Fruit fly (Drosophila melanogaster) whole organism, embryonic: ENCODE measurements around the gene GIIIspla2.

ENCODE experiments used
- ATbp ChIP-seq: fragments of 200-800 bp; sonication (Bioruptor generic); optimal IDR thresholded peaks from 2 replicates; lab custom pipeline; 2017; ENCODE audit warnings: missing biosample characterization, mild to moderate bottlenecking, missing genetic modification characterization, missing genetic modification reagents
- Aef1 ChIP-seq: fragments of 200-800 bp; sonication (Bioruptor generic); IDR thresholded peaks from 3 replicates; pipeline ENCODE4 v1.3.6; 2022; ENCODE audit warnings: missing biosample characterization, missing genetic modification characterization
- Atf-2 ChIP-seq: fragments of 200-800 bp; sonication (Bioruptor generic); optimal IDR thresholded peaks from 2 replicates; lab custom pipeline; 2016; ENCODE audit warnings: missing biosample characterization, missing genetic modification characterization
- CG11085 ChIP-seq: fragments of 200-800 bp; sonication (Bioruptor generic); IDR thresholded peaks from 2 replicates; pipeline ENCODE4 v1.3.6; 2022; ENCODE audit warnings: missing biosample characterization, missing genetic modification characterization
- CG12219 ChIP-seq: fragments of 200-800 bp; sonication (Bioruptor generic); optimal IDR thresholded peaks from 3 replicates; lab custom pipeline; 2018; ENCODE audit warnings: missing biosample characterization, mild to moderate bottlenecking, missing genetic modification characterization
- CG13296 ChIP-seq: fragments of 200-800 bp; sonication (Bioruptor generic); optimal IDR thresholded peaks from 3 replicates; lab custom pipeline; 2018; ENCODE audit warnings: missing biosample characterization, mild to moderate bottlenecking, missing genetic modification characterization
- CG14441 ChIP-seq: fragments of 200-800 bp; sonication (Bioruptor generic); IDR thresholded peaks from 2 replicates; pipeline ENCODE4 v1.3.6; 2022; ENCODE audit warnings: missing biosample characterization, missing genetic modification characterization
- CG15073 ChIP-seq: fragments of 200-800 bp; sonication (Bioruptor generic); optimal IDR thresholded peaks from 2 replicates; lab custom pipeline; 2016; ENCODE audit warnings: missing biosample characterization, missing genetic modification characterization
- CG1602 ChIP-seq: fragments of 200-800 bp; sonication (Bioruptor generic); optimal IDR thresholded peaks from 3 replicates; lab custom pipeline; 2016; ENCODE audit warnings: missing biosample characterization, missing genetic modification characterization
- CG16863 ChIP-seq: fragments of 200-800 bp; sonication (Bioruptor generic); optimal IDR thresholded peaks from 3 replicates; lab custom pipeline; 2016; ENCODE audit warnings: missing biosample characterization, missing genetic modification characterization
- CG18476 ChIP-seq: fragments of 200-800 bp; sonication (Bioruptor generic); optimal IDR thresholded peaks from 2 replicates; lab custom pipeline; 2016; ENCODE audit warnings: missing biosample characterization, mild to moderate bottlenecking, missing genetic modification characterization
- CG18764 ChIP-seq: fragments of 200-800 bp; sonication (Bioruptor generic); optimal IDR thresholded peaks from 3 replicates; lab custom pipeline; 2016; ENCODE audit warnings: missing biosample characterization, missing genetic modification characterization
- CG2712 ChIP-seq: fragments of 200-800 bp; optimal IDR thresholded peaks from 3 replicates; lab custom pipeline; 2019; ENCODE audit warnings: missing biosample characterization, mild to moderate bottlenecking, missing genetic modification characterization, moderate library complexity
- CG4707 ChIP-seq: fragments of 200-800 bp; sonication (Bioruptor generic); optimal IDR thresholded peaks from 2 replicates; lab custom pipeline; 2018; ENCODE audit warnings: missing biosample characterization, mild to moderate bottlenecking, missing genetic modification characterization, moderate library complexity
- CG5180 ChIP-seq: fragments of 200-800 bp; sonication (Bioruptor generic); optimal IDR thresholded peaks from 3 replicates; lab custom pipeline; 2017; ENCODE audit warnings: missing biosample characterization, missing genetic modification characterization, mild to moderate bottlenecking, moderate library complexity, missing genetic modification reagents
- CG6791 ChIP-seq: fragments of 200-800 bp; sonication (Bioruptor generic); IDR thresholded peaks from 3 replicates; pipeline ENCODE4 v1.3.6; 2022; ENCODE audit warnings: missing biosample characterization, missing genetic modification characterization; ENCODE audit not compliant: partially characterized antibody
- CG7963 ChIP-seq: fragments of 200-800 bp; sonication (Bioruptor generic); IDR thresholded peaks from 3 replicates; pipeline ENCODE4 v1.3.6; 2022; ENCODE audit warnings: missing biosample characterization, missing genetic modification characterization; ENCODE audit not compliant: partially characterized antibody
- CG9215 ChIP-seq: fragments of 200-800 bp; sonication (Bioruptor generic); IDR thresholded peaks from 2 replicates; pipeline ENCODE4 v1.3.6; 2022; ENCODE audit warnings: missing biosample characterization, missing genetic modification characterization
- D ChIP-seq, 2 experiments: fragments of 200-800 bp in 1 of 2; fragments of >200 bp in 1 of 2; sonication (Bioruptor generic) in 1 of 2; optimal IDR thresholded peaks; 2 replicates in 1 of 2; 3 replicates in 1 of 2; lab custom pipeline; 2017; ENCODE audit warnings: mild to moderate bottlenecking in 1 of 2, missing biosample characterization in 1 of 2, missing genetic modification characterization in 1 of 2, missing genetic modification reagents in 1 of 2
- D19A ChIP-seq: fragments of 200-800 bp; optimal IDR thresholded peaks from 3 replicates; lab custom pipeline; 2019; ENCODE audit warnings: missing biosample characterization, mild to moderate bottlenecking, missing genetic modification characterization, moderate library complexity
- Dip3 ChIP-seq: fragments of 200-800 bp; sonication (Bioruptor generic); optimal IDR thresholded peaks from 3 replicates; lab custom pipeline; 2016; ENCODE audit warnings: missing biosample characterization, missing genetic modification characterization
- Eip74EF ChIP-seq, 2 experiments: fragments of 200-800 bp in 1 of 2; fragments of >200 bp in 1 of 2; sonication (Bioruptor generic) in 1 of 2; optimal IDR thresholded peaks; 2 replicates each; lab custom pipeline; 2017 to 2019; ENCODE audit warnings: missing biosample characterization in 2 of 2, missing genetic modification characterization in 2 of 2, mild to moderate bottlenecking in 1 of 2, moderate library complexity in 1 of 2
- Hey ChIP-seq: fragments of 200-800 bp; sonication (Bioruptor generic); optimal IDR thresholded peaks from 3 replicates; lab custom pipeline; 2018; ENCODE audit warnings: missing biosample characterization, mild to moderate bottlenecking, missing genetic modification characterization
- Hr39 ChIP-seq: fragments of >200 bp; optimal IDR thresholded peaks from 2 replicates; lab custom pipeline; 2017
- Hr78 ChIP-seq, 2 experiments: fragments of 200-800 bp in 1 of 2; fragments of >200 bp in 1 of 2; sonication (Bioruptor generic) in 1 of 2; optimal IDR thresholded peaks; 2 replicates each; lab custom pipeline; 2017 to 2019; ENCODE audit warnings: missing biosample characterization in 2 of 2, missing genetic modification characterization in 2 of 2, mild to moderate bottlenecking in 1 of 2, moderate library complexity in 1 of 2
- Nf-YA ChIP-seq: fragments of 200-800 bp; sonication (Bioruptor generic); IDR thresholded peaks from 2 replicates; pipeline ENCODE4 v1.3.6; 2022; ENCODE audit warnings: missing biosample characterization, missing genetic modification characterization
- Opbp ChIP-seq: fragments of 200-800 bp; sonication (Bioruptor generic); IDR thresholded peaks from 3 replicates; pipeline ENCODE4 v1.3.6; 2022; ENCODE audit warnings: missing biosample characterization, missing genetic modification characterization; ENCODE audit not compliant: partially characterized antibody
- Sox102F ChIP-seq: fragments of 200-800 bp; sonication (Bioruptor generic); optimal IDR thresholded peaks from 2 replicates; lab custom pipeline; 2018; ENCODE audit warnings: missing biosample characterization, mild to moderate bottlenecking, missing genetic modification characterization, moderate library complexity
- br ChIP-seq: fragments of >200 bp; optimal IDR thresholded peaks from 2 replicates; lab custom pipeline; 2017
- bsh ChIP-seq, 2 experiments: fragments of 200-800 bp; sonication (Bioruptor generic); optimal IDR thresholded peaks; 2 replicates each; lab custom pipeline; 2017 to 2018; ENCODE audit warnings: mild to moderate bottlenecking in 2 of 2, missing biosample characterization in 2 of 2, missing genetic modification characterization in 2 of 2, moderate library complexity in 1 of 2
- cad ChIP-seq: fragments of >200 bp; optimal IDR thresholded peaks from 2 replicates; lab custom pipeline; 2017; ENCODE audit warnings: missing biosample characterization, missing genetic modification characterization
- crc ChIP-seq: fragments of 200-800 bp; sonication (Bioruptor generic); optimal IDR thresholded peaks from 2 replicates; lab custom pipeline; 2016; ENCODE audit warnings: missing biosample characterization, missing genetic modification characterization
- dpn ChIP-seq, 2 experiments: fragments of 200-800 bp; sonication (Bioruptor generic); optimal IDR thresholded peaks; 3 replicates each; lab custom pipeline; 2016; ENCODE audit warnings: missing biosample characterization in 2 of 2, missing genetic modification characterization in 2 of 2
- dysf ChIP-seq: fragments of 200-800 bp; sonication (Bioruptor generic); IDR thresholded peaks from 3 replicates; pipeline ENCODE4 v1.3.6; 2022; ENCODE audit warnings: missing biosample characterization, missing genetic modification characterization
- eyg ChIP-seq: fragments of 200-800 bp; sonication (Bioruptor generic); optimal IDR thresholded peaks from 3 replicates; lab custom pipeline; 2016; ENCODE audit warnings: missing biosample characterization, missing genetic modification characterization
- gce ChIP-seq: fragments of 200-800 bp; sonication (Bioruptor generic); IDR thresholded peaks from 3 replicates; pipeline ENCODE4 v1.3.6; 2022; ENCODE audit warnings: missing biosample characterization, missing genetic modification characterization
- ham ChIP-seq: fragments of 200-800 bp; sonication (Bioruptor generic); IDR thresholded peaks from 2 replicates; pipeline ENCODE4 v1.3.6; 2022; ENCODE audit warnings: missing biosample characterization, missing genetic modification characterization
- hth ChIP-seq: fragments of >200 bp; optimal IDR thresholded peaks from 2 replicates; lab custom pipeline; 2017; ENCODE audit warnings: inconsistent platforms
- jing ChIP-seq: fragments of 200-800 bp; sonication (Bioruptor generic); optimal IDR thresholded peaks from 2 replicates; lab custom pipeline; 2018; ENCODE audit warnings: missing biosample characterization, mild to moderate bottlenecking, missing genetic modification characterization
- kah ChIP-seq: fragments of 200-800 bp; sonication (Bioruptor generic); optimal IDR thresholded peaks from 2 replicates; lab custom pipeline; 2018; ENCODE audit warnings: missing biosample characterization, mild to moderate bottlenecking, missing genetic modification characterization
- lab ChIP-seq: fragments of 200-800 bp; sonication (Bioruptor generic); optimal IDR thresholded peaks from 3 replicates; lab custom pipeline; 2017; ENCODE audit warnings: missing biosample characterization, missing genetic modification characterization, mild to moderate bottlenecking, moderate library complexity, missing genetic modification reagents
- lola ChIP-seq, 3 experiments: fragments of >200 bp in 2 of 3; fragments of 200-800 bp in 1 of 3; sonication (Bioruptor generic) in 1 of 3; optimal IDR thresholded peaks; 2 replicates each; lab custom pipeline; 2017 to 2019; ENCODE audit warnings: missing biosample characterization in 3 of 3, missing genetic modification characterization in 3 of 3, mild to moderate bottlenecking in 1 of 3, moderate library complexity in 1 of 3
- oc ChIP-seq: fragments of 200-800 bp; sonication (Bioruptor generic); optimal IDR thresholded peaks from 2 replicates; lab custom pipeline; 2018; ENCODE audit warnings: missing biosample characterization, mild to moderate bottlenecking, missing genetic modification characterization, moderate library complexity
- sc ChIP-seq, 3 experiments: fragments of >200 bp in 2 of 3; fragments of 200-800 bp in 1 of 3; sonication (Bioruptor generic) in 1 of 3; optimal IDR thresholded peaks; 2 replicates in 2 of 3; 3 replicates in 1 of 3; lab custom pipeline; 2017; ENCODE audit warnings: mild to moderate bottlenecking in 1 of 3, missing biosample characterization in 1 of 3, missing genetic modification characterization in 1 of 3, missing genetic modification reagents in 1 of 3
- sisA ChIP-seq: fragments of 200-800 bp; sonication (Bioruptor generic); IDR thresholded peaks from 2 replicates; pipeline ENCODE4 v1.3.6; 2022; ENCODE audit warnings: missing biosample characterization, missing genetic modification characterization
- sug ChIP-seq: fragments of 200-800 bp; optimal IDR thresholded peaks from 2 replicates; lab custom pipeline; 2019; ENCODE audit warnings: missing biosample characterization, mild to moderate bottlenecking, missing genetic modification characterization, moderate library complexity
- wdn ChIP-seq: fragments of 200-800 bp; sonication (Bioruptor generic); IDR thresholded peaks from 2 replicates; pipeline ENCODE4 v1.3.6; 2022; ENCODE audit warnings: missing biosample characterization, missing genetic modification characterization
- zfh1 ChIP-seq: fragments of 200-800 bp; sonication (Bioruptor generic); IDR thresholded peaks from 3 replicates; pipeline ENCODE4 v1.3.6; 2022; ENCODE audit warnings: missing biosample characterization, missing genetic modification characterization

Gene GIIIspla2

DNA sequence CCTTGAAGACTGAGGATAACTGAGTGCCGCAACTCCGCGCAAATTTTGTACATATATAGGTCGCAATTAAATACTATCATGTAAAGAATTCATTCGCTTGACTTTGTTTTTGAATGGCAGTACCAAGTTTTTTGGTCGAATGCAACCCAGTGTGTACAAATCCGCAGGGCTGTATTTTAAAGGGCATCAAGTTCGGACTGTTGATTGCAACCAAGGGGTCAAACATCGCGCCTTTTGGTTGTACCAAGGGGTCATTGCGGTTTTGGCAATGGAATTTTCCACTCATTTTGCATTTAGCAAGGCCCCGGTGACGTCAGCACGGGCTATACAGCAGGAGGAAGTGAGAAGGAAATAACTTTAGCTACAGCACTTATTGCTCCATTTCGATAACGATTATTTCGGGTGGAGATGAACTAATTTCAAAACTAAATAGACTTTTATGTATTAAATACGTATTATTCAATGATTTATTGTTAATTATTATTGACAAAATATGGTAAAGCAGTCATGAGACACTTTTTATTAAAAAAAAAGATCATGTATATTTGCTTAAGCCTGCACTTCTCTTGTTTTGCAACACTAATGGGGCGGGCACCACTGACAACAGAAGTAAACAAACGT is 25.6 kb upstream of the GIIIspla2 start, which contains the start of gene CG10958 (continued):
- TF ChIP-seq Sox102F (GFP tag; lab: Kevin White, UChicago), result peak; percentile 71
- TF ChIP-seq Dip3 (GFP tag; lab: Kevin White, UChicago), result peak; percentile 19
- peak in 1 of 3 experiments; percentile 42 for TF ChIP-seq lola (GFP tag; optimal IDR thresholded peaks at IDR 0.05; lab: Kevin White, UChicago)
- TF ChIP-seq CG5180 (GFP tag; lab: Kevin White, UChicago), result peak; percentile 34
- peak; percentile 1 for TF ChIP-seq D19A (tag; lab: Kevin White, UChicago)
- no peak for TF ChIP-seq D (optimal IDR thresholded peaks at IDR 0.05; lab: Kevin White, UChicago)
- TF ChIP-seq D (GFP tag; optimal IDR thresholded peaks at IDR 0.05; lab: Kevin White, UChicago), result peak; percentile 16
- no peak for TF ChIP-seq CG11085 (GFP tag; lab: Robert Waterston, UW)
- TF ChIP-seq crc (GFP tag; lab: Kevin White, UChicago), result no peak
- TF ChIP-seq Opbp (GFP tag; lab: Robert Waterston, UW), result no peak
- TF ChIP-seq dysf (GFP tag; lab: Robert Waterston, UW), result peak; percentile 37; the same call in 2 of the 3 replicates
- no peak for TF ChIP-seq jing (GFP tag; lab: Kevin White, UChicago)
- no peak for TF ChIP-seq cad (GFP tag; lab: Kevin White, UChicago)
- peak; percentile 68 for TF ChIP-seq CG2712
- no peak for TF ChIP-seq ATbp (GFP tag; lab: Kevin White, UChicago)
- peak; percentile 47 for TF ChIP-seq CG1602 (GFP tag; lab: Kevin White, UChicago)
- TF ChIP-seq gce (GFP tag; lab: Robert Waterston, UW), result no peak
- peak; percentile 26 to 81 for TF ChIP-seq dpn (GFP tag; optimal IDR thresholded peaks at IDR 0.05; lab: Kevin White, UChicago)
- TF ChIP-seq Hr78 (GFP tag; optimal IDR thresholded peaks at IDR 0.05; lab: Kevin White, UChicago), result peak in 1 of 2 experiments; percentile 61
- no peak for TF ChIP-seq CG15073
- peak; percentile 48 for TF ChIP-seq CG18764 (GFP tag; lab: Kevin White, UChicago)
- no peak for TF ChIP-seq br
- 0 out of 2 replicates have a peak, but pooled peaks have one; percentile 27 for TF ChIP-seq wdn (GFP tag; lab: Robert Waterston, UW)
- TF ChIP-seq hth, result no peak
- peak; percentile 15 for TF ChIP-seq CG16863 (GFP tag; lab: Kevin White, UChicago)
- TF ChIP-seq sisA (GFP tag; lab: Robert Waterston, UW), result peak; percentile 52
- peak; percentile 30; the same call in 1 of the 2 replicates for TF ChIP-seq CG9215 (GFP tag; lab: Robert Waterston, UW)
- TF ChIP-seq Aef1 (GFP tag; lab: Robert Waterston, UW), result 0 out of 3 replicates have a peak, but pooled peaks have one; percentile 33
- TF ChIP-seq Nf-YA (GFP tag; lab: Robert Waterston, UW), result no peak
- TF ChIP-seq CG14441, result peak; percentile 56
- TF ChIP-seq bsh (GFP tag; optimal IDR thresholded peaks at IDR 0.05; lab: Kevin White, UChicago), result peak in 1 of 2 experiments; percentile 59
- TF ChIP-seq sc (optimal IDR thresholded peaks at IDR 0.05; lab: Kevin White, UChicago), result no peak
- TF ChIP-seq sc (GFP tag; optimal IDR thresholded peaks at IDR 0.05; lab: Kevin White, UChicago), result no peak
- TF ChIP-seq CG18476 (GFP tag; lab: Kevin White, UChicago), result peak; percentile 32
- TF ChIP-seq CG7963 (GFP tag; lab: Robert Waterston, UW), result no peak
- peak; percentile 71 for TF ChIP-seq lab (GFP tag; lab: Kevin White, UChicago)
- peak; percentile 66; the same call in 2 of the 3 replicates for TF ChIP-seq zfh1 (GFP tag; lab: Robert Waterston, UW)
- 0 out of 3 replicates have a peak, but pooled peaks have one; percentile 31 for TF ChIP-seq CG6791
- no peak for TF ChIP-seq kah (GFP tag; lab: Kevin White, UChicago)
- TF ChIP-seq CG13296 (GFP tag; lab: Kevin White, UChicago), result peak; percentile 61
- TF ChIP-seq Eip74EF (GFP tag; optimal IDR thresholded peaks at IDR 0.05; lab: Kevin White, UChicago), result peak in 1 of 2 experiments; percentile 27
- no peak for TF ChIP-seq CG4707 (GFP tag; lab: Kevin White, UChicago)
- TF ChIP-seq ham (GFP tag; lab: Robert Waterston, UW), result no peak
- TF ChIP-seq CG12219 (GFP tag; lab: Kevin White, UChicago), result no peak
- no peak for TF ChIP-seq oc
- TF ChIP-seq eyg (GFP tag; lab: Kevin White, UChicago), result no peak
- TF ChIP-seq Hr39 (lab: Kevin White, UChicago), result no peak
- TF ChIP-seq sug (tag; lab: Kevin White, UChicago), result peak; percentile 59
- no peak for TF ChIP-seq Atf-2
- no peak for TF ChIP-seq Hey (tag; lab: Kevin White, UChicago)
